ENCODE assay signal across 2 worm cellular contexts in the genomic region with DNA sequence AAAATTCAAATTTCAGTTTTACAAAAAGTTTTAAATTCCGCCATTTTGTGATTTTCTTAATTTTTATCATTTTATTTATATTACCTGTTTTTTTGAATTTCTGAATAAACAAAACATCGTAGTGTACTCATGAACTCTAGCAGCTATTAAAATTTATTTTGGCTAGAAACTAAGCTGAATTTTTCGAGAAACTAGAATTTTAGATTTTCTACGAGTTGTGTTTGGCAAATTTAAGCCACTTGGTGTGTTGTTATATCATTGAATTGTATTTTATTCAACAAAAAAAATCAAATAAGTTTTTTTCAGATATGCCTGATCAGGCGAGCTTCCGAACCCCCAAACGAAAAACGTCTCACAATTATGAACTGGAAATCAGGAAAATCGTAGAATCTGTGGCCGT.
A peak's percentile ranks its signal among the peaks of the same experiment; 100 is the strongest.
TF ChIP-seq lines count a peak whose summit lies in the region.

Gene R04A9.6 (plus strand): TSS at position 301 of the 400 bp plus-strand sequence.

TF ChIP-seq in whole organism, L1 larva, 84 proteins besides CTCF, POLR2A, EP300 and RAD21:
- no peak for TF ChIP-seq lin-35 (GFP tag; optimal IDR thresholded peaks at IDR 0.05; lab: Kevin White, UChicago)
- peak; percentile 37 for TF ChIP-seq nhr-85 (tag; lab: Kevin White, UChicago)
TF ChIP-seq in whole organism, L1 larva: peak in this region for 1.

TF ChIP-seq in whole organism, L4 larva, 104 proteins besides CTCF, POLR2A, EP300 and RAD21:
- TF ChIP-seq hmg-1.1 (GFP tag; IDR thresholded peaks at IDR 0.05; lab: Robert Waterston, UW) (no peak), nhr-76 (tag; optimal IDR thresholded peaks at IDR 0.05; lab: Kevin White, UChicago) (no peak), gei-8 (GFP tag; optimal IDR thresholded peaks at IDR 0.05; lab: Kevin White, UChicago) (no peak), attf-4 (tag; optimal IDR thresholded peaks at IDR 0.05; lab: Kevin White, UChicago) (no peak), nhr-25 (tag; optimal IDR thresholded peaks at IDR 0.05; lab: Kevin White, UChicago; ENCODE audit: borderline replicate concordance, insufficient read depth) (no peak), lin-29 (GFP tag; IDR thresholded peaks at IDR 0.05; lab: Robert Waterston, UW) (no peak), aha-1 (tag; lab: Kevin White, UChicago) (peak; percentile 73)

Comparison
In these comparisons a context has a peak if more than half of its experiments do, and no peak if none do; other contexts are left out.
1. Of the 29 proteins assayed by ChIP-seq in both whole organism, L4 larva and whole organism, L1 larva: peak only in whole organism, L4 larva: aha-1; only in whole organism, L1 larva: none; in both: none; in neither: 28.